Worm (Caenorhabditis elegans): Measurements from ENCODE around the gene srx-20.

DNA sequence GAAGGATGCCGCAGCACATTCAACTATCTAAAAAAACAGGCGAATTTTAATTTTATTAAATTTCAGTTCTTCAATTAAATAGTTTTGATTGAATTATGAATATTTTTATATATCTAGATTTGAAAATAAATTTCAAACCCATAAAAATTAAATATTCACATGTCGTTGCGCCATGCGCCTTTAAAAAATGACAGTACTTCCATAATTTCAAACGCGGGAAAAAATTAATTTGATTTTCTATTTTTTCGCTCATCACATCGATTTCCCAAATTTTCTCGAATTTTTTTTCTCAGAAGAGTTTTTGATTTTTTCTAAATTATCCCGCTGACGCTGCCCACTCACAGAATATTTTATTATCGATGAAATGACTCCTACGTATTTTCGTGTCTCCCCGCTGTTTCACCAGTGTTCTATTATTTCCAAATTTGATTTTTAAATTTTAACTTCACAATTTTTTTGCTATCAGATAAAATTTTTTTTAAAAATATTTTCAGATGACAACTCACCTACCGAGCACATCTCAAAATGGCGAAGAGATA, 25.4 kb upstream of the srx-20 start, which contains the start of gene lip-1:
- TF ChIP-seq tbx-37 (GFP tag; conservative IDR thresholded peaks at IDR 0.05) (no peak), ceh-13 (GFP tag; optimal IDR thresholded peaks at IDR 0.05) (no peak), ama-1 (optimal IDR thresholded peaks at IDR 0.05) (no peak), hnd-1 (tag; optimal IDR thresholded peaks at IDR 0.05) (no peak), aly-1 (tag; optimal IDR thresholded peaks at IDR 0.05) (no peak), flt-1 (GFP tag; IDR thresholded peaks at IDR 0.05) (no peak), sea-1 (GFP tag; conservative IDR thresholded peaks at IDR 0.05) (no peak), ets-7 (tag; optimal IDR thresholded peaks at IDR 0.05) (no peak), tbx-11 (GFP tag; IDR thresholded peaks at IDR 0.05) (no peak), hmg-4 (GFP tag; optimal IDR thresholded peaks at IDR 0.05) (no peak), B0310.2 (tag; optimal IDR thresholded peaks at IDR 0.05) (no peak), F13C5.2 (tag; optimal IDR thresholded peaks at IDR 0.05) (no peak), hmbx-1 (tag; optimal IDR thresholded peaks at IDR 0.05) (no peak)
